Worm (Caenorhabditis elegans) whole organism, midembryonic: ENCODE measurements around the gene nhr-252.

Source experiments
- T22C8.4 ChIP-seq: fragments of 200-800 bp; sonication (Bioruptor generic); IDR thresholded peaks from 2 replicates; pipeline ENCODE4 v1.3.6; 2022; ENCODE audit warnings: missing genetic modification characterization, missing compliant biosample characterization
- cog-1 ChIP-seq: sonication (generic microtip); optimal IDR thresholded peaks from 2 replicates; lab custom pipeline; 2016; ENCODE audit warnings: missing genetic modification characterization, missing compliant biosample characterization
- flt-1 ChIP-seq: fragments of 200-800 bp; sonication (Bioruptor generic); IDR thresholded peaks from 2 replicates; pipeline ENCODE4 v1.3.6; 2022; ENCODE audit warnings: missing genetic modification characterization, missing compliant biosample characterization
- klf-2 ChIP-seq: fragments of 200-800 bp; sonication (Bioruptor generic); conservative IDR thresholded peaks from 2 replicates; pipeline ENCODE4 v1.3.6; 2022; ENCODE audit warnings: missing genetic modification reagents, missing genetic modification characterization, missing compliant biosample characterization
- med-1 ChIP-seq: sonication (generic microtip); optimal IDR thresholded peaks from 2 replicates; lab custom pipeline; 2017; ENCODE audit warnings: missing genetic modification characterization, mild to moderate bottlenecking, missing compliant biosample characterization, antibody characterized with exemption, missing genetic modification reagents; ENCODE audit not compliant: insufficient read depth
- ref-1 ChIP-seq: fragments of 200-800 bp; sonication (Bioruptor generic); conservative IDR thresholded peaks from 2 replicates; pipeline ENCODE4 v1.3.6; 2022; ENCODE audit warnings: missing genetic modification reagents, missing genetic modification characterization, missing compliant biosample characterization
- tab-1 ChIP-seq: fragments of 200-800 bp; sonication (Bioruptor generic); IDR thresholded peaks from 2 replicates; pipeline ENCODE4 v1.3.6; 2022; ENCODE audit warnings: missing genetic modification characterization, missing compliant biosample characterization
- ztf-23 ChIP-seq: fragments of 200-800 bp; sonication (Bioruptor generic); IDR thresholded peaks from 2 replicates; pipeline ENCODE4 v1.3.6; 2022; ENCODE audit warnings: missing genetic modification reagents, missing genetic modification characterization, missing compliant biosample characterization
- ztf-29 ChIP-seq: fragments of 200-800 bp; sonication (Bioruptor generic); IDR thresholded peaks from 2 replicates; pipeline ENCODE4 v1.3.6; 2022; ENCODE audit warnings: missing genetic modification reagents, missing genetic modification characterization, missing compliant biosample characterization

The nhr-252 gene

ce11 chrV:439183-439749 is 34.8 kb downstream of the nhr-252 start:
- TF ChIP-seq med-1 (GFP tag; lab: Kevin White, UChicago) = no peak
- no peak for TF ChIP-seq flt-1 (GFP tag; lab: Robert Waterston, UW)
- no peak for TF ChIP-seq ztf-23 (GFP tag; lab: Robert Waterston, UW)
- TF ChIP-seq klf-2 (GFP tag; lab: Robert Waterston, UW) = no peak
- no peak for TF ChIP-seq T22C8.4 (GFP tag; lab: Robert Waterston, UW)
- TF ChIP-seq ztf-29 (GFP tag; lab: Robert Waterston, UW) = no peak
- TF ChIP-seq cog-1 (tag; lab: Kevin White, UChicago) = no peak
- TF ChIP-seq tab-1 (GFP tag; lab: Robert Waterston, UW) = no peak
- no peak for TF ChIP-seq ref-1 (GFP tag; lab: Robert Waterston, UW)

ce11 chrV:440923-441322 is 36.5 kb downstream of the nhr-252 start, which contains the start of gene B0554.7:
B0554.7 (minus strand) TSS chrV:441023.
- TF ChIP-seq ztf-29 (GFP tag; lab: Robert Waterston, UW) (no peak), flt-1 (GFP tag; lab: Robert Waterston, UW) (no peak), tab-1 (GFP tag; lab: Robert Waterston, UW) (no peak), klf-2 (GFP tag; lab: Robert Waterston, UW) (no peak), T22C8.4 (GFP tag; lab: Robert Waterston, UW) (no peak), cog-1 (tag; lab: Kevin White, UChicago) (no peak), med-1 (GFP tag; lab: Kevin White, UChicago) (no peak), ref-1 (GFP tag; lab: Robert Waterston, UW) (no peak), ztf-23 (GFP tag; lab: Robert Waterston, UW) (no peak)

DNA sequence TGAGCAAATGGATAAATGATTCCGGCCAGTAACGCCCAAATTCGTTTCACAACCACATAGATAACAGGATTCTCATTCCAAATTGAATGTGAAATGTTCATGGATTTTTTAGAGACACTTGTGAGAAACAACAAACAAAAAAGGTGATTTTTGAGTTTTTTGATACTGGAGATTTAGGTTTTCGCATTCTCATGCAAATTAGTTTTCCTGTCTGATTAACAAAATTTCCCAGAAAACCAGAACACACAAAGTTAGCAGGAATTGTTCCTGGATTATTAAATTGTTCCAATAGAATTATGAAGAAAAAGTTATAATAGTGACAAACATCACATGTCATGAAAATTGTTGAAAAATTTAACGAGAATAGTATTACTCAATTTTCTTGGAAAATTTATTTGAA is 38.8 kb downstream of the nhr-252 start, which contains the start of gene srh-33:
TSS of gene srh-33 (minus strand) at position 101 of the 400 bp plus-strand sequence.
- TF ChIP-seq ztf-23 (GFP tag; lab: Robert Waterston, UW) = no peak
- TF ChIP-seq flt-1 (GFP tag; lab: Robert Waterston, UW) = no peak
- TF ChIP-seq T22C8.4 (GFP tag; lab: Robert Waterston, UW) = no peak
- TF ChIP-seq klf-2 (GFP tag; lab: Robert Waterston, UW) = no peak
- TF ChIP-seq tab-1 (GFP tag; lab: Robert Waterston, UW) = no peak
- no peak for TF ChIP-seq cog-1 (tag; lab: Kevin White, UChicago)
- TF ChIP-seq med-1 (GFP tag; lab: Kevin White, UChicago) = no peak
- TF ChIP-seq ref-1 (GFP tag; lab: Robert Waterston, UW) = no peak
- no peak for TF ChIP-seq ztf-29 (GFP tag; lab: Robert Waterston, UW)

DNA sequence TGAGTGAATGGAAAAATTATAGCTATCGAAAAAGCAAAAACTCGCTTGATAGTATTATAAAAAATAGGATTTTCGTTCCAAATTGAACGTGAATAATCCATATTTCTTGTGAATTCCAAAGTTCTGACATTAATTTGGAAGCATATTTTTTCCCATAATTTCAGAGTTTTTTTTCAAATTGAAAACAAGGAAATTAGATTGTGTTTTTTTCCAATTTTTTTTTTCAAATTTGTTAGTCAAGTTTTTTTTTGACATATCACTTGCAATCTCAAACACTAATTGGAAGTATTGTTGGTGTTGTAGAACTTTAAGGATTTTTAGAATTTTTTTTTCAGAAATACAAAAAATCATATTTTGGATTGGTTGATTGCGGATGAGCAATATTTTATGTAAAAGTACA is 42.2 kb downstream of the nhr-252 start, which contains the start of gene srh-34:
TSS of gene srh-34 (minus strand) at position 101 of the 400 bp plus-strand sequence.
- no peak for TF ChIP-seq cog-1 (tag; lab: Kevin White, UChicago)
- no peak for TF ChIP-seq T22C8.4 (GFP tag; lab: Robert Waterston, UW)
- TF ChIP-seq flt-1 (GFP tag; lab: Robert Waterston, UW) = no peak
- TF ChIP-seq med-1 (GFP tag; lab: Kevin White, UChicago) = no peak
- TF ChIP-seq ztf-23 (GFP tag; lab: Robert Waterston, UW) = no peak
- TF ChIP-seq ztf-29 (GFP tag; lab: Robert Waterston, UW) = no peak
- no peak for TF ChIP-seq tab-1 (GFP tag; lab: Robert Waterston, UW)
- TF ChIP-seq klf-2 (GFP tag; lab: Robert Waterston, UW) = no peak
- no peak for TF ChIP-seq ref-1 (GFP tag; lab: Robert Waterston, UW)

DNA sequence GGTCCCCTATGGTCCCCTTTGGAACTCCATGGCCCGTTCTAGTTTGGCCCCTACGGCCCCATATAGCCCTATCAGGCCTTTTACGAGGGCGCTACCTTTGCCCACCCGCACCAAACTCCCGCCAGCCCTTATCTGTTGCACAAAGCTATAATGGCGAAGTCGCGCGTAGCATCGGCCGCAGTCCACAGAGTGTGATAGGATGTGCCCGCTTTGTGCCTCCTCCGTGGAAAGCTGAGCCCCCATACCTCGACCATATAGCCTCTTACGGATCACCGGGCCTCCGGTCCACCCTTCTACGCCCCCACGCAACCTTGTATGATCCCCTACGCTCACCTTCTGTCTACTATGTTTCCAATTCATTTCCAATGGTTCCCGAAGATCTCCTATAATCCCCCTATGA is 42.6 kb downstream of the nhr-252 start:
- 0 out of 2 replicates have a peak, but pooled peaks have one; percentile 32 for TF ChIP-seq flt-1 (GFP tag; lab: Robert Waterston, UW)
- no peak for TF ChIP-seq klf-2 (GFP tag; lab: Robert Waterston, UW)
- 0 out of 2 replicates have a peak, but pooled peaks have one; percentile 40 for TF ChIP-seq tab-1 (GFP tag; lab: Robert Waterston, UW)

ce11 chrV:449130-449529 is 44.7 kb downstream of the nhr-252 start, which contains the start of gene srh-35:
srh-35 (minus strand) TSS chrV:449230.
- TF ChIP-seq ref-1 (GFP tag; lab: Robert Waterston, UW) = no peak
- no peak for TF ChIP-seq ztf-29 (GFP tag; lab: Robert Waterston, UW)
- TF ChIP-seq ztf-23 (GFP tag; lab: Robert Waterston, UW) = no peak
- no peak for TF ChIP-seq flt-1 (GFP tag; lab: Robert Waterston, UW)
- TF ChIP-seq T22C8.4 (GFP tag; lab: Robert Waterston, UW) = no peak
- TF ChIP-seq med-1 (GFP tag; lab: Kevin White, UChicago) = no peak
- TF ChIP-seq tab-1 (GFP tag; lab: Robert Waterston, UW) = no peak
- TF ChIP-seq klf-2 (GFP tag; lab: Robert Waterston, UW) = no peak
- no peak for TF ChIP-seq cog-1 (tag; lab: Kevin White, UChicago)

- TF ChIP-seq klf-2 (GFP tag; lab: Robert Waterston, UW) (no peak), tab-1 (GFP tag; lab: Robert Waterston, UW) (no peak), cog-1 (tag; lab: Kevin White, UChicago) (no peak), ztf-23 (GFP tag; lab: Robert Waterston, UW) (no peak), med-1 (GFP tag; lab: Kevin White, UChicago) (no peak), T22C8.4 (GFP tag; lab: Robert Waterston, UW) (no peak), ref-1 (GFP tag; lab: Robert Waterston, UW) (no peak), ztf-29 (GFP tag; lab: Robert Waterston, UW) (no peak), flt-1 (GFP tag; lab: Robert Waterston, UW) (no peak)
Measured at ce11 chrV:449685-450084, 45.3 kb downstream of the nhr-252 start, which contains the start of gene M02H5.8. M02H5.8 (plus strand) TSS chrV:449981.

DNA sequence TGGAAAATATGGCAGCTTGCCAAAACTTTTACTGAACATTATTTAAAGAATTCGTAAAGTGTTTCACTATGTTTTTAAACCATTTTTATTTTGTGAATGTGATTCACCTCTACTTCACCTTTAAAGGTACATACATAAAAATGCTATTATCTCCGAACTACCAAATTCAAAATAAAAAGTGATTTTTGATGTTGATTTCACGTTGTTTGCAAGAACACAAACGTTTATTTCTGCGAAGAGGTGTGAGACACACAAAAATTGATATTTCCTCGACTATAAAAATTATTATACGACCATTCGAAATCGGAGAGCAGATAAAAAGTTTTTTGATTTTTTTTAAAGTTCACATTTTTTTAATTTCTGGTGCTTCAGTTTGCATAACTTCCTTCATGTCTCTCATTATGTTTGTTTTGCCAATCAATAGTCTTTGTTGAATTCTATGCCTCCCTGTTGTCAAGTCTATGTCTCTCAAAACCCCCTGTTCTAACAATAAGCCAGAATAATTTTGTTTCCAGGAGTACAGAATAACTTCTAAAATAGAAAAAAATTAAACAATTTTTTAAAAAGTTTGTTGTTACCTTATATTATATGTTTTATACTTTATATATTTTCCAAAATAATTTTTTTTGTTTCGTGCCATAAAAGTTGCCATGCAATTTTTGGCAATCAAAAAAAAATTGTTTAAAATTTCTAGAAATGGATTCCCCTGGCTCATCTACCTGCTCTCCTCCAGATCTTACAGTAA is 46.5 kb downstream of the nhr-252 start, which contains the start of gene nhr-123:
TSS of gene nhr-123 (plus strand) at position 695 of the 745 bp plus-strand sequence.
- TF ChIP-seq cog-1 (tag; lab: Kevin White, UChicago) (no peak), ref-1 (GFP tag; lab: Robert Waterston, UW) (no peak), tab-1 (GFP tag; lab: Robert Waterston, UW) (no peak), T22C8.4 (GFP tag; lab: Robert Waterston, UW) (no peak), med-1 (GFP tag; lab: Kevin White, UChicago) (no peak), ztf-23 (GFP tag; lab: Robert Waterston, UW) (no peak), ztf-29 (GFP tag; lab: Robert Waterston, UW) (no peak), klf-2 (GFP tag; lab: Robert Waterston, UW) (no peak), flt-1 (GFP tag; lab: Robert Waterston, UW) (no peak)
